Worm (Caenorhabditis elegans) whole organism, early embryonic: Measurements from ENCODE around the gene ztf-30.

ENCODE experiments used
- aly-1 ChIP-seq: sonication (generic microtip); optimal IDR thresholded peaks from 2 replicates; lab custom pipeline; 2016; ENCODE audit warnings: missing genetic modification characterization, missing compliant biosample characterization
- ets-7 ChIP-seq: sonication (generic microtip); optimal IDR thresholded peaks from 2 replicates; lab custom pipeline; 2016; ENCODE audit warnings: missing genotype, missing genetic modification characterization, missing compliant biosample characterization
- flt-1 ChIP-seq: fragments of 200-800 bp; sonication (Bioruptor generic); IDR thresholded peaks from 2 replicates; pipeline ENCODE4 v1.3.6; 2022; ENCODE audit warnings: missing genetic modification characterization, missing compliant biosample characterization
- tbx-11 ChIP-seq: fragments of 200-800 bp; sonication (Bioruptor generic); IDR thresholded peaks from 2 replicates; pipeline ENCODE4 v1.3.6; 2022; ENCODE audit warnings: missing genetic modification characterization, missing compliant biosample characterization

DNA sequence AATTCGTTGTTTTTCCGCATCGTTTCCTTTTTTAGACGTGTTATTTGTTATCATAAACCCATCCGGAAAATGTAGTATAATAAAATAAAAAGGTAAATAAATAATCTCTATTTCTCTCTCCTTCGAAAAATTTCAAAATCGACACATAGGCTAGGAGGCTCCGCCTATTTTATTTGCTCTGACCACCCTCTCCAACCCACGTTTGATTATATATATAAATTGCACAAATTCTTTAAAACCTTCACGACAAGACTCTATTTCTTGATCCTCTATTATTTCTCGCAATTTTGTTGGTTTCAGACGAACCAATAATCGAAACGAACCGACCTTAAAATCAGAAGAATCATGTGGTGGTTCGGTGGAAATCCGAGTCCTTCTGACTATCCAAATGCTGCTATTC, 16.9 kb downstream of the ztf-30 start, which contains the start of gene doxa-1:
- no peak for TF ChIP-seq aly-1 (tag; lab: Kevin White, UChicago)
- no peak for TF ChIP-seq flt-1 (GFP tag; lab: Robert Waterston, UW)
- TF ChIP-seq tbx-11, result no peak
- TF ChIP-seq ets-7 (tag; lab: Kevin White, UChicago), result no peak
